Worm (Caenorhabditis elegans): ENCODE measurements around the gene C07A9.12.

C07A9.12 gene

ce11 chrIII:9704606-9704938 lies 22.8 kb downstream of the C07A9.12 start:
- TF ChIP-seq K02D7.2 (tag; optimal IDR thresholded peaks at IDR 0.05), result no peak
- TF ChIP-seq nfya-1 (tag; optimal IDR thresholded peaks at IDR 0.05), result peak; percentile 2

DNA sequence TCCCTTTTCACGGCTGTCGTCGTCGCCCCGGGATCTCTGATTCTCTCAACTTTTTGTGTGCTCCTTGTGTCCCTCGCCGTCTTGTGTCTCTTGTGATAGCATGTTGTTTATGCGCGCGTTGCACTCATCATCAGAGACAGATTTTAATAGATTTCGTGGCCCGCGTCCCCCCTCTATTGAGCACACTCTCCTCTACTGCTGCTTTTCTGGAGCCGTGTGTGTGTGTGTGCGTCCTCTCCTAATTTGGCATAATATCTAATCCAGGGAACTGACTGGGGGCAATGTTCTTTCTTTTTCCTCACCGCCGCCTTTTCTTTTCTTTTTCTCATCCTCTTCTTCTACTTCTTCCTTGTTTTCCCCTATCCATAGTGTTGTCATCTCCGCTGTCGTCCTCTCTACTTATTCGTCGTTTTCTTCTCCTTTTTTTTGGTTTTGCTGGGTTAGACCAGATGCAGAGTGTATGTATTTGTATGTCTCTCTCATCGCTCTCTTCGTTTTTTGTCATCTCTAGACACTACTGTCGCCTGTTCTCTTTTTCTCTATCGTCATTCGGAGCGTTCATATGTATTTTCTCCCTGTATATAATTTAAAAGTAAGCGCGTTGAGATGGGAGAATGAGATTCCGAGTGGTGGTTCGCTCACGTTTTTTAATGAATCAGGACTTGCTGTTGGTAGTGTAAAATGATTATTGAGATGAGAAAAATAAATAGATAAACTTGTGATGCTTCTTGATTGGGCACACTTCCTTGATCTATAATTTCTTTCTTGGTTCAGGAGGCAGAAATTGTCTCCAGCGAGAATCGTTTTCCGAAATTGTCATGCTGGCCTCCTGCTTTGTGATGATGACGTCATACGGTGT lies 23.4 kb downstream of the C07A9.12 start:
- TF ChIP-seq hlh-13 (GFP tag; optimal IDR thresholded peaks at IDR 0.05) (no peak), fax-1 (tag; optimal IDR thresholded peaks at IDR 0.05) (no peak), unc-86 (tag; optimal IDR thresholded peaks at IDR 0.05) (no peak), nhr-232 (tag; optimal IDR thresholded peaks at IDR 0.05) (no peak), ceh-34 (tag; optimal IDR thresholded peaks at IDR 0.05) (peak; percentile 54), F13H6.1 (tag; optimal IDR thresholded peaks at IDR 0.05) (peak; percentile 21), ceh-9 (tag; optimal IDR thresholded peaks at IDR 0.05) (no peak), unc-3 (GFP tag; conservative IDR thresholded peaks at IDR 0.05) (no peak), unc-3 (tag; optimal IDR thresholded peaks at IDR 0.05) (no peak), tbx-2 (tag; optimal IDR thresholded peaks at IDR 0.05) (peak; percentile 65), gmeb-2 (tag; optimal IDR thresholded peaks at IDR 0.05) (no peak), ceh-31 (tag; optimal IDR thresholded peaks at IDR 0.05) (peak; percentile 67), lim-6 (tag; optimal IDR thresholded peaks at IDR 0.05) (peak; percentile 3), pag-3 (tag; optimal IDR thresholded peaks at IDR 0.05; ENCODE audit: borderline replicate concordance) (no peak), nfya-1 (tag; optimal IDR thresholded peaks at IDR 0.05) (no peak), elt-2 (tag; optimal IDR thresholded peaks at IDR 0.05) (no peak), eyg-1 (tag; optimal IDR thresholded peaks at IDR 0.05) (no peak), elt-4 (tag; optimal IDR thresholded peaks at IDR 0.05) (no peak), T23F11.4 (GFP tag; optimal IDR thresholded peaks at IDR 0.05) (no peak), K09A11.1 (tag; optimal IDR thresholded peaks at IDR 0.05; ENCODE audit: insufficient read depth) (no peak), ceh-2 (tag; optimal IDR thresholded peaks at IDR 0.05) (peak; percentile 31), rnt-1 (tag; optimal IDR thresholded peaks at IDR 0.05) (peak; percentile 38), tbx-7 (tag; optimal IDR thresholded peaks at IDR 0.05) (no peak), unc-42 (tag; optimal IDR thresholded peaks at IDR 0.05) (peak; percentile 73), syd-9 (tag; optimal IDR thresholded peaks at IDR 0.05) (peak; percentile 55), Y22D7AL.16 (tag; optimal IDR thresholded peaks at IDR 0.05) (no peak), ceh-19 (GFP tag; optimal IDR thresholded peaks at IDR 0.05) (peak; percentile 34), ztf-16 (tag; optimal IDR thresholded peaks at IDR 0.05) (no peak), madf-2 (tag; optimal IDR thresholded peaks at IDR 0.05) (no peak), mec-3 (tag; optimal IDR thresholded peaks at IDR 0.05; ENCODE audit: borderline replicate concordance) (peak; percentile 38), lin-11 (tag; optimal IDR thresholded peaks at IDR 0.05) (no peak), hlh-15 (tag; optimal IDR thresholded peaks at IDR 0.05) (no peak), ceh-14 (tag; optimal IDR thresholded peaks at IDR 0.05) (peak; percentile 73), ceh-45 (GFP tag; IDR thresholded peaks at IDR 0.05) (no peak), npax-4 (tag; optimal IDR thresholded peaks at IDR 0.05) (no peak), ceh-18 (tag; optimal IDR thresholded peaks at IDR 0.05) (peak; percentile 72), unc-55 (GFP tag; optimal IDR thresholded peaks at IDR 0.05) (peak; percentile 54), che-1 (tag; optimal IDR thresholded peaks at IDR 0.05) (no peak), odd-2 (tag; optimal IDR thresholded peaks at IDR 0.05) (no peak), zip-5 (tag; optimal IDR thresholded peaks at IDR 0.05) (no peak), ttx-3 (tag; optimal IDR thresholded peaks at IDR 0.05) (no peak), K02D7.2 (tag; optimal IDR thresholded peaks at IDR 0.05) (no peak), dmd-4 (tag; optimal IDR thresholded peaks at IDR 0.05; ENCODE audit: borderline replicate concordance) (no peak), ref-2 (tag; optimal IDR thresholded peaks at IDR 0.05) (peak; percentile 10)
